Fruit fly (Drosophila melanogaster) whole organism, embryonic: Measurements from ENCODE around the gene mRpS30.
A peak's percentile ranks its signal among the peaks of the same experiment; 100 is the strongest.

ENCODE experiments used
- Adf1 ChIP-seq: fragments of 200-800 bp; sonication (Bioruptor generic); IDR thresholded peaks from 2 replicates; pipeline ENCODE4 v1.3.6; 2022; ENCODE audit warnings: missing biosample characterization, missing genetic modification characterization
- B-H1 ChIP-seq: fragments of 200-800 bp; sonication (Bioruptor generic); IDR thresholded peaks from 3 replicates; pipeline ENCODE4 v1.3.6; 2022; ENCODE audit warnings: missing biosample characterization, missing genetic modification characterization
- Bteb2 ChIP-seq: fragments of 200-800 bp; sonication (Bioruptor generic); optimal IDR thresholded peaks from 2 replicates; lab custom pipeline; 2016; ENCODE audit warnings: missing biosample characterization, missing genetic modification characterization
- CG10654 ChIP-seq: fragments of 200-800 bp; sonication (Bioruptor generic); optimal IDR thresholded peaks from 2 replicates; lab custom pipeline; 2016; ENCODE audit warnings: missing biosample characterization, missing genetic modification characterization
- CG10979 ChIP-seq: fragments of 200-800 bp; sonication (Bioruptor generic); optimal IDR thresholded peaks from 2 replicates; lab custom pipeline; 2018; ENCODE audit warnings: missing biosample characterization, mild to moderate bottlenecking, missing genetic modification characterization, moderate library complexity
- CG11247 ChIP-seq: fragments of 200-800 bp; sonication (Bioruptor generic); IDR thresholded peaks from 2 replicates; pipeline ENCODE4 v1.3.6; 2022; ENCODE audit warnings: missing biosample characterization, missing genetic modification characterization
- CG12104 ChIP-seq: fragments of 200-800 bp; sonication (Bioruptor generic); optimal IDR thresholded peaks from 3 replicates; lab custom pipeline; 2016; ENCODE audit warnings: missing biosample characterization, missing genetic modification characterization
- CG15696 ChIP-seq: fragments of 200-800 bp; sonication (Bioruptor generic); optimal IDR thresholded peaks from 2 replicates; lab custom pipeline; 2019; ENCODE audit warnings: missing biosample characterization, mild to moderate bottlenecking, missing genetic modification characterization, moderate library complexity
- CG17186 ChIP-seq: fragments of 200-800 bp; sonication (Bioruptor generic); optimal IDR thresholded peaks from 3 replicates; lab custom pipeline; 2017; ENCODE audit warnings: missing biosample characterization, missing genetic modification reagents, missing genetic modification characterization
- CG17361 ChIP-seq: fragments of 200-800 bp; sonication (Bioruptor generic); IDR thresholded peaks from 3 replicates; pipeline ENCODE4 v1.3.6; 2022; ENCODE audit warnings: missing biosample characterization, missing genetic modification characterization
- CG17612 ChIP-seq: fragments of 200-800 bp; sonication (Bioruptor generic); IDR thresholded peaks from 2 replicates; pipeline ENCODE4 v1.3.6; 2022; ENCODE audit warnings: missing biosample characterization, missing genetic modification characterization
- CG1832 ChIP-seq: fragments of 200-800 bp; sonication (Bioruptor generic); optimal IDR thresholded peaks from 2 replicates; lab custom pipeline; 2017; ENCODE audit warnings: missing biosample characterization, mild to moderate bottlenecking, missing genetic modification characterization, inconsistent platforms
- CG18619 ChIP-seq: fragments of 200-800 bp; sonication (Bioruptor generic); optimal IDR thresholded peaks from 3 replicates; lab custom pipeline; 2017; ENCODE audit warnings: missing biosample characterization, mild to moderate bottlenecking, missing genetic modification characterization
- CG2120 ChIP-seq: fragments of 200-800 bp; sonication (Bioruptor generic); optimal IDR thresholded peaks from 3 replicates; lab custom pipeline; 2016; ENCODE audit warnings: missing biosample characterization, missing genetic modification characterization
- CG2712 ChIP-seq: fragments of 200-800 bp; optimal IDR thresholded peaks from 3 replicates; lab custom pipeline; 2019; ENCODE audit warnings: missing biosample characterization, mild to moderate bottlenecking, missing genetic modification characterization, moderate library complexity
- CG30403 ChIP-seq: fragments of 200-800 bp; sonication (Bioruptor generic); optimal IDR thresholded peaks from 3 replicates; lab custom pipeline; 2016; ENCODE audit warnings: missing biosample characterization, missing genetic modification characterization
- CG4820 ChIP-seq: fragments of 200-800 bp; sonication (Bioruptor generic); optimal IDR thresholded peaks from 3 replicates; lab custom pipeline; 2016; ENCODE audit warnings: missing biosample characterization, missing genetic modification characterization
- CG6813 ChIP-seq: fragments of 200-800 bp; sonication (Bioruptor generic); optimal IDR thresholded peaks from 2 replicates; lab custom pipeline; 2017; ENCODE audit warnings: missing biosample characterization, missing genetic modification characterization, mild to moderate bottlenecking, moderate library complexity, missing genetic modification reagents
- CkIIα-i1 ChIP-seq: fragments of 200-800 bp; sonication (Bioruptor generic); IDR thresholded peaks from 2 replicates; pipeline ENCODE4 v1.3.6; 2022; ENCODE audit warnings: missing biosample characterization, missing genetic modification characterization
- Doc3 ChIP-seq: fragments of 200-800 bp; sonication (Bioruptor generic); IDR thresholded peaks from 3 replicates; pipeline ENCODE4 v1.3.6; 2022; ENCODE audit warnings: missing biosample characterization, missing genetic modification characterization; ENCODE audit not compliant: partially characterized antibody
- E2f2 ChIP-seq: fragments of 200-800 bp; sonication (Bioruptor generic); IDR thresholded peaks from 2 replicates; pipeline ENCODE4 v1.3.6; 2022; ENCODE audit warnings: missing biosample characterization, missing genetic modification characterization
- ERR ChIP-seq: fragments of 200-800 bp; sonication (Bioruptor generic); optimal IDR thresholded peaks from 2 replicates; lab custom pipeline; 2016; ENCODE audit warnings: missing biosample characterization, missing genetic modification characterization
- Gug ChIP-seq: fragments of 200-800 bp; sonication (Bioruptor generic); IDR thresholded peaks from 4 replicates; pipeline ENCODE4 v1.3.6; 2022; ENCODE audit warnings: missing biosample characterization, missing genetic modification characterization
- H15 ChIP-seq: fragments of 200-800 bp; sonication (Bioruptor generic); IDR thresholded peaks from 3 replicates; pipeline ENCODE4 v1.3.6; 2022; ENCODE audit warnings: missing biosample characterization, missing genetic modification characterization
- Kr ChIP-seq: fragments of 200-800 bp; sonication (Bioruptor generic); optimal IDR thresholded peaks from 2 replicates; lab custom pipeline; 2017; ENCODE audit warnings: missing biosample characterization, mild to moderate bottlenecking, missing genetic modification characterization
- Max ChIP-seq: fragments of 200-800 bp; sonication (Bioruptor generic); optimal IDR thresholded peaks from 2 replicates; lab custom pipeline; 2016; ENCODE audit warnings: missing biosample characterization, mild to moderate bottlenecking, missing genetic modification characterization
- NC2β ChIP-seq: fragments of 200-800 bp; sonication (Bioruptor generic); optimal IDR thresholded peaks from 2 replicates; lab custom pipeline; 2016; ENCODE audit warnings: missing biosample characterization, missing genetic modification characterization
- Taf1 ChIP-seq: fragments of 200-800 bp; sonication (Bioruptor generic); IDR thresholded peaks from 2 replicates; pipeline ENCODE4 v1.3.6; 2022; ENCODE audit warnings: missing biosample characterization, missing genetic modification characterization
- Xbp1 ChIP-seq: fragments of 200-800 bp; sonication (Bioruptor generic); optimal IDR thresholded peaks from 3 replicates; lab custom pipeline; 2016; ENCODE audit warnings: missing biosample characterization, mild to moderate bottlenecking, missing genetic modification characterization
- ato ChIP-seq: fragments of 200-800 bp; sonication (Bioruptor generic); IDR thresholded peaks from 2 replicates; pipeline ENCODE4 v1.3.6; 2022; ENCODE audit warnings: missing biosample characterization, missing genetic modification characterization; ENCODE audit not compliant: partially characterized antibody
- az2 ChIP-seq: fragments of 200-800 bp; sonication (Bioruptor generic); optimal IDR thresholded peaks from 3 replicates; lab custom pipeline; 2016; ENCODE audit warnings: missing biosample characterization, missing genetic modification characterization
- cato ChIP-seq: fragments of 200-800 bp; sonication (Bioruptor generic); optimal IDR thresholded peaks from 2 replicates; lab custom pipeline; 2016; ENCODE audit warnings: missing biosample characterization, missing genetic modification characterization, borderline replicate concordance
- chif ChIP-seq, 2 experiments: fragments of 200-800 bp; sonication (Bioruptor generic); optimal IDR thresholded peaks; 3 replicates each; lab custom pipeline; 2016; ENCODE audit warnings: missing biosample characterization in 2 of 2, missing genetic modification characterization in 2 of 2
- crp ChIP-seq, 2 experiments: fragments of 200-800 bp; sonication (Bioruptor generic); optimal IDR thresholded peaks; 2 replicates in 1 of 2; 3 replicates in 1 of 2; lab custom pipeline; 2017; ENCODE audit warnings: missing biosample characterization in 2 of 2, missing genetic modification characterization in 2 of 2, mild to moderate bottlenecking in 1 of 2, moderate library complexity in 1 of 2
- dmrt11E ChIP-seq: fragments of 200-800 bp; sonication (Bioruptor generic); optimal IDR thresholded peaks from 3 replicates; lab custom pipeline; 2018; ENCODE audit warnings: missing biosample characterization, mild to moderate bottlenecking, missing genetic modification characterization, moderate library complexity
- emc ChIP-seq: fragments of 200-800 bp; sonication (Bioruptor generic); optimal IDR thresholded peaks from 2 replicates; lab custom pipeline; 2016; ENCODE audit warnings: missing biosample characterization, missing genetic modification characterization
- eyg ChIP-seq: fragments of 200-800 bp; sonication (Bioruptor generic); optimal IDR thresholded peaks from 3 replicates; lab custom pipeline; 2016; ENCODE audit warnings: missing biosample characterization, missing genetic modification characterization
- gce ChIP-seq: fragments of 200-800 bp; sonication (Bioruptor generic); IDR thresholded peaks from 3 replicates; pipeline ENCODE4 v1.3.6; 2022; ENCODE audit warnings: missing biosample characterization, missing genetic modification characterization
- gt ChIP-seq: fragments of 200-800 bp; sonication (Bioruptor generic); IDR thresholded peaks from 2 replicates; pipeline ENCODE4 v1.3.6; 2022; ENCODE audit warnings: missing biosample characterization, missing genetic modification characterization
- hth ChIP-seq: fragments of >200 bp; optimal IDR thresholded peaks from 2 replicates; lab custom pipeline; 2017; ENCODE audit warnings: inconsistent platforms
- mirr ChIP-seq: fragments of 200-800 bp; sonication (Bioruptor generic); optimal IDR thresholded peaks from 3 replicates; lab custom pipeline; 2018; ENCODE audit warnings: missing biosample characterization, mild to moderate bottlenecking, missing genetic modification characterization
- nau ChIP-seq: fragments of 200-800 bp; sonication (Bioruptor generic); optimal IDR thresholded peaks from 3 replicates; lab custom pipeline; 2017; ENCODE audit warnings: missing biosample characterization, mild to moderate bottlenecking, missing genetic modification characterization, missing genetic modification reagents
- nerfin-1 ChIP-seq: fragments of 200-800 bp; sonication (Bioruptor generic); optimal IDR thresholded peaks from 3 replicates; lab custom pipeline; 2019; ENCODE audit warnings: missing biosample characterization, mild to moderate bottlenecking, missing genetic modification characterization, moderate library complexity
- pfk ChIP-seq: fragments of 200-800 bp; sonication (Bioruptor generic); optimal IDR thresholded peaks from 2 replicates; lab custom pipeline; 2018; ENCODE audit warnings: missing biosample characterization, mild to moderate bottlenecking, missing genetic modification characterization, moderate library complexity
- scrt ChIP-seq: fragments of 200-800 bp; sonication (Bioruptor generic); optimal IDR thresholded peaks from 2 replicates; lab custom pipeline; 2018; ENCODE audit warnings: missing biosample characterization, mild to moderate bottlenecking, missing genetic modification characterization, moderate library complexity
- slp2 ChIP-seq: fragments of 200-800 bp; sonication (Bioruptor generic); optimal IDR thresholded peaks from 2 replicates; lab custom pipeline; 2016; ENCODE audit warnings: missing biosample characterization, missing genetic modification characterization
- sob ChIP-seq: fragments of 200-800 bp; sonication (Bioruptor generic); IDR thresholded peaks from 2 replicates; pipeline ENCODE4 v1.3.6; 2022; ENCODE audit warnings: missing biosample characterization, missing genetic modification characterization
- sqz ChIP-seq: fragments of 200-800 bp; sonication (Bioruptor generic); optimal IDR thresholded peaks from 3 replicates; lab custom pipeline; 2018; ENCODE audit warnings: missing biosample characterization, mild to moderate bottlenecking, missing genetic modification characterization
- tna ChIP-seq: fragments of 200-800 bp; sonication (Bioruptor generic); IDR thresholded peaks from 2 replicates; pipeline ENCODE4 v1.3.6; 2022; ENCODE audit warnings: missing biosample characterization, missing genetic modification characterization; ENCODE audit not compliant: partially characterized antibody
- yki ChIP-seq: fragments of >200 bp; optimal IDR thresholded peaks from 3 replicates; lab custom pipeline; 2018
- zfh1 ChIP-seq: fragments of 200-800 bp; sonication (Bioruptor generic); IDR thresholded peaks from 3 replicates; pipeline ENCODE4 v1.3.6; 2022; ENCODE audit warnings: missing biosample characterization, missing genetic modification characterization

Gene mRpS30

dm6 chrX:15740288-15740726, 45.5 kb upstream of the mRpS30 start (continued):
- peak; percentile 64; the same call in 3 of the 4 replicates for TF ChIP-seq Gug
- TF ChIP-seq nau = no peak
- peak; percentile 55; the same call in 1 of the 2 replicates for TF ChIP-seq CG17612 (GFP tag; lab: Robert Waterston, UW)
- no peak for TF ChIP-seq ato (GFP tag; lab: Robert Waterston, UW)
- TF ChIP-seq chif (GFP tag; optimal IDR thresholded peaks at IDR 0.05; lab: Kevin White, UChicago) = peak in 1 of 2 experiments; percentile 40
- peak; percentile 19 for TF ChIP-seq nerfin-1 (tag; lab: Kevin White, UChicago)
- TF ChIP-seq CG18619 (GFP tag; lab: Kevin White, UChicago) = peak; percentile 76
- peak; percentile 52 for TF ChIP-seq Bteb2 (GFP tag; lab: Kevin White, UChicago)
- TF ChIP-seq CG4820 = peak; percentile 21
- TF ChIP-seq hth (lab: Kevin White, UChicago) = no peak
- no peak for TF ChIP-seq CG15696
- no peak for TF ChIP-seq gt (GFP tag; lab: Robert Waterston, UW)
- peak; percentile 67 for TF ChIP-seq CG30403 (GFP tag; lab: Kevin White, UChicago)
- TF ChIP-seq tna (GFP tag; lab: Robert Waterston, UW) = no peak
- no peak for TF ChIP-seq CG1832 (GFP tag; lab: Kevin White, UChicago)
- TF ChIP-seq ERR = peak; percentile 26
- TF ChIP-seq CkIIα-i1 = no peak
- peak; percentile 69 for TF ChIP-seq Taf1
- peak; percentile 20 for TF ChIP-seq Max
- peak; percentile 50 for TF ChIP-seq CG10979 (tag; lab: Kevin White, UChicago)
- peak; percentile 66 for TF ChIP-seq Xbp1 (GFP tag; lab: Kevin White, UChicago)
- peak; percentile 52; the same call in 1 of the 2 replicates for TF ChIP-seq Adf1 (GFP tag; lab: Robert Waterston, UW)
- TF ChIP-seq E2f2 (GFP tag; lab: Robert Waterston, UW) = peak; percentile 36; the same call in 1 of the 2 replicates
- no peak for TF ChIP-seq CG17186
- no peak for TF ChIP-seq CG12104 (GFP tag; lab: Kevin White, UChicago)
- TF ChIP-seq dmrt11E (tag; lab: Kevin White, UChicago) = peak; percentile 38
- peak; percentile 59 for TF ChIP-seq CG17361 (GFP tag; lab: Robert Waterston, UW)
- TF ChIP-seq az2 = peak; percentile 53
- peak; percentile 17 for TF ChIP-seq emc
- TF ChIP-seq mirr = peak; percentile 77
- TF ChIP-seq CG2120 = peak; percentile 91
- peak; percentile 45 for TF ChIP-seq NC2β (GFP tag; lab: Kevin White, UChicago)
- peak; percentile 87 for TF ChIP-seq sob (GFP tag; lab: Robert Waterston, UW)
- no peak for TF ChIP-seq gce
- TF ChIP-seq eyg = no peak
- TF ChIP-seq Kr (GFP tag; lab: Kevin White, UChicago) = no peak
- peak; percentile 29 for TF ChIP-seq cato (GFP tag; lab: Kevin White, UChicago)
- TF ChIP-seq H15 (GFP tag; lab: Robert Waterston, UW) = 0 out of 3 replicates have a peak, but pooled peaks have one; percentile 44
- peak in 1 of 2 experiments; percentile 21 for TF ChIP-seq crp (GFP tag; optimal IDR thresholded peaks at IDR 0.05; lab: Kevin White, UChicago)
- TF ChIP-seq Doc3 = no peak
- no peak for TF ChIP-seq slp2 (GFP tag; lab: Kevin White, UChicago)
- TF ChIP-seq pfk (GFP tag; lab: Kevin White, UChicago) = no peak
- no peak for TF ChIP-seq yki (lab: Kevin White, UChicago)
- peak; percentile 73; the same call in 2 of the 3 replicates for TF ChIP-seq zfh1
- peak; percentile 61 for TF ChIP-seq CG2712
- no peak for TF ChIP-seq sqz
- TF ChIP-seq scrt (GFP tag; lab: Kevin White, UChicago) = peak; percentile 74
- TF ChIP-seq CG6813 (GFP tag; lab: Kevin White, UChicago) = peak; percentile 37
- TF ChIP-seq CG10654 (GFP tag; lab: Kevin White, UChicago) = peak; percentile 31
- peak; percentile 69 for TF ChIP-seq B-H1
- TF ChIP-seq CG11247 (GFP tag; lab: Robert Waterston, UW) = peak; percentile 64
